Fruit fly (Drosophila melanogaster) whole organism, wandering third instar larva: ENCODE results near the gene CG14933.

ENCODE experiments used
- CG32264 ChIP-seq: fragments of 200-800 bp; sonication (Bioruptor generic); optimal IDR thresholded peaks from 2 replicates; lab custom pipeline; 2016; ENCODE audit warnings: missing biosample characterization, missing genetic modification characterization
- Dfd ChIP-seq: fragments of >200 bp; optimal IDR thresholded peaks from 2 replicates; lab custom pipeline; 2017; ENCODE audit warnings: missing biosample characterization, missing genetic modification characterization
- Dif ChIP-seq: fragments of 200-275, 200-300 bp; sonication (Bioruptor generic); optimal IDR thresholded peaks from 2 replicates; lab custom pipeline; 2018; ENCODE audit warnings: missing biosample characterization, missing genetic modification characterization; ENCODE audit not compliant: partially characterized antibody
- GATAd ChIP-seq: sonication (Bioruptor generic); optimal IDR thresholded peaks from 2 replicates; lab custom pipeline; 2016; ENCODE audit warnings: missing biosample characterization, missing genetic modification characterization
- HLH106 ChIP-seq: fragments of 200-800 bp; optimal IDR thresholded peaks from 3 replicates; lab custom pipeline; 2019; ENCODE audit warnings: missing biosample characterization, mild to moderate bottlenecking, missing genetic modification characterization, moderate library complexity
- Hnf4 ChIP-seq: fragments of 200-800 bp; sonication (Bioruptor generic); optimal IDR thresholded peaks from 2 replicates; lab custom pipeline; 2016; ENCODE audit warnings: missing biosample characterization, mild to moderate bottlenecking, missing genetic modification characterization
- Hr78 ChIP-seq: fragments of >200 bp; optimal IDR thresholded peaks from 2 replicates; lab custom pipeline; 2017; ENCODE audit warnings: missing biosample characterization, missing genetic modification characterization
- Hr83 ChIP-seq: fragments of 200-300 bp; sonication (Bioruptor generic); optimal IDR thresholded peaks from 2 replicates; lab custom pipeline; 2016; ENCODE audit warnings: missing biosample characterization, mild to moderate bottlenecking, missing genetic modification characterization, moderate library complexity; ENCODE audit not compliant: poor library complexity, severe bottlenecking
- Jra ChIP-seq: sonication (Bioruptor generic); optimal IDR thresholded peaks from 2 replicates; lab custom pipeline; 2016; ENCODE audit warnings: missing biosample characterization, missing genetic modification characterization
- Mio ChIP-seq: sonication (Bioruptor generic); optimal IDR thresholded peaks from 2 replicates; lab custom pipeline; 2016; ENCODE audit warnings: missing biosample characterization, missing genetic modification characterization
- Myc ChIP-seq: fragments of >200 bp; optimal IDR thresholded peaks from 2 replicates; lab custom pipeline; 2017
- N ChIP-seq: fragments of >200 bp; optimal IDR thresholded peaks from 2 replicates; lab custom pipeline; 2018; ENCODE audit warnings: missing biosample characterization, missing external identifiers, missing genetic modification characterization
- OdsH ChIP-seq: fragments of 200-800 bp; sonication (Bioruptor generic); optimal IDR thresholded peaks from 2 replicates; lab custom pipeline; 2016; ENCODE audit warnings: missing biosample characterization, mild to moderate bottlenecking, missing genetic modification characterization
- Rel ChIP-seq, 2 experiments: fragments of 200-800 bp; sonication (Bioruptor generic) in 1 of 2; optimal IDR thresholded peaks; 2 replicates in 1 of 2; 3 replicates in 1 of 2; lab custom pipeline; 2016 to 2019; ENCODE audit warnings: mild to moderate bottlenecking in 2 of 2, missing biosample characterization in 2 of 2, missing genetic modification characterization in 2 of 2, moderate library complexity in 1 of 2
- Sp1 ChIP-seq: fragments of 200-800 bp; sonication (Bioruptor generic); optimal IDR thresholded peaks from 3 replicates; lab custom pipeline; 2019; ENCODE audit warnings: missing biosample characterization, mild to moderate bottlenecking, missing genetic modification characterization, moderate library complexity
- Vsx2 ChIP-seq: fragments of 200-300, 225-300 bp; sonication (Bioruptor generic); optimal IDR thresholded peaks from 2 replicates; lab custom pipeline; 2018; ENCODE audit warnings: missing biosample characterization, missing genetic modification characterization; ENCODE audit not compliant: partially characterized antibody
- br ChIP-seq: fragments of 200-800 bp; sonication (Bioruptor generic); optimal IDR thresholded peaks from 2 replicates; lab custom pipeline; 2016; ENCODE audit warnings: missing biosample characterization, missing genetic modification characterization
- brk ChIP-seq: fragments of 200-800 bp; sonication (Bioruptor generic); optimal IDR thresholded peaks from 2 replicates; lab custom pipeline; 2016; ENCODE audit warnings: missing biosample characterization, mild to moderate bottlenecking, missing genetic modification characterization
- dl ChIP-seq, 2 experiments: fragments of 175-275, 200-275 bp in 1 of 2; fragments of 200-275 bp in 1 of 2; sonication (Bioruptor generic); optimal IDR thresholded peaks; lab custom pipeline; 2018; ENCODE audit warnings: mild to moderate bottlenecking in 2 of 2, missing biosample characterization in 2 of 2, missing genetic modification characterization in 2 of 2, moderate library complexity in 2 of 2; ENCODE audit not compliant: partially characterized antibody in 2 of 2, insufficient read depth in 1 of 2
- ey ChIP-seq: fragments of 200-800 bp; sonication (Bioruptor generic); optimal IDR thresholded peaks from 2 replicates; lab custom pipeline; 2016; ENCODE audit warnings: missing biosample characterization, missing genetic modification characterization
- foxo ChIP-seq, 2 experiments: fragments of 200-800 bp; sonication (Bioruptor generic); optimal IDR thresholded peaks; 2 replicates in 1 of 2; 3 replicates in 1 of 2; lab custom pipeline; 2016 to 2017; ENCODE audit warnings: missing biosample characterization in 2 of 2, missing genetic modification characterization in 2 of 2
- fru ChIP-seq: fragments of 200-800 bp; sonication (Bioruptor generic); optimal IDR thresholded peaks from 3 replicates; lab custom pipeline; 2016; ENCODE audit warnings: missing biosample characterization, mild to moderate bottlenecking, missing genetic modification characterization
- h ChIP-seq: fragments of 200-800 bp; sonication (Bioruptor generic); optimal IDR thresholded peaks from 3 replicates; lab custom pipeline; 2016; ENCODE audit warnings: missing biosample characterization, mild to moderate bottlenecking, missing genetic modification characterization
- pan ChIP-seq: fragments of >200 bp; optimal IDR thresholded peaks from 2 replicates; lab custom pipeline; 2017
- psq ChIP-seq: fragments of 200-800 bp; sonication (Bioruptor generic); optimal IDR thresholded peaks from 3 replicates; lab custom pipeline; 2017; ENCODE audit warnings: missing biosample characterization, mild to moderate bottlenecking, missing genetic modification characterization, moderate library complexity
- rgr ChIP-seq: fragments of 200-800 bp; sonication (Bioruptor generic); optimal IDR thresholded peaks from 3 replicates; lab custom pipeline; 2016; ENCODE audit warnings: missing biosample characterization, mild to moderate bottlenecking, missing genetic modification characterization
- sage ChIP-seq: fragments of 200-800 bp; sonication (Bioruptor generic); optimal IDR thresholded peaks from 2 replicates; lab custom pipeline; 2016; ENCODE audit warnings: missing biosample characterization, mild to moderate bottlenecking, missing genetic modification characterization
- sv ChIP-seq: fragments of 200-800 bp; sonication (Bioruptor generic); optimal IDR thresholded peaks from 3 replicates; lab custom pipeline; 2016; ENCODE audit warnings: missing biosample characterization, missing genetic modification characterization
- tai ChIP-seq: sonication (Bioruptor generic); optimal IDR thresholded peaks from 2 replicates; lab custom pipeline; 2016; ENCODE audit warnings: missing biosample characterization, missing genetic modification characterization
- usp ChIP-seq: fragments of >200 bp; optimal IDR thresholded peaks from 2 replicates; lab custom pipeline; 2017; ENCODE audit warnings: missing biosample characterization, missing genetic modification characterization
- woc ChIP-seq: sonication (Bioruptor generic); optimal IDR thresholded peaks from 2 replicates; lab custom pipeline; 2016; ENCODE audit warnings: missing biosample characterization, mild to moderate bottlenecking, missing genetic modification characterization

CG14933 gene

DNA sequence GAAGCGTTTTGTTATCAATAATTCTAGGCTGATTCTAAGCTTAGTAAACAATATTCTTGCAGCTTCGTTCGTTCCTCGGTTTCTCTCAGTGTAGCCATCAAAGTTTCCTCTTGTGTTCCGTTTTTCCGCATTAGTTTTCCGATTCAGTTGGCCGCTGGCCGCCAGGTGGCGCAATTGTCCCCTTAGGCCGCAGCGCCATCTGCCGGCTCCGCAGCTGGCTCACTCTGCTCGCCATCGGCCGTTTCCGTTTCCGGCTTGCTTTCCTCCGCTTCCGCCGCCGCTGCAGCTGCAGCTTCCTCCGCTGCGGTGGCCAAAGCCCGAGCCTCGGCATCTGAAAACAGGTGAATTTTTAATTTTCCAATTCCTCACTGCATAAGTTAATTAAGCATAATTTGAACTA, 26.3 kb upstream of the CG14933 start (continued):
- no peak for TF ChIP-seq N (GFP tag; lab: Kevin White, UChicago)
- no peak for TF ChIP-seq OdsH (GFP tag; lab: Kevin White, UChicago)
- no peak for TF ChIP-seq Vsx2 (GFP tag; lab: Kevin White, UChicago)
- TF ChIP-seq foxo (GFP tag; optimal IDR thresholded peaks at IDR 0.05; lab: Kevin White, UChicago), result no peak
- no peak for TF ChIP-seq Myc (lab: Kevin White, UChicago)
- TF ChIP-seq Jra, result no peak
- no peak for TF ChIP-seq ey
- TF ChIP-seq, all 38 proteins: peak for 8

dm6 chr2L:11823470-11824162, 19.0 kb upstream of the CG14933 start:
- TF ChIP-seq woc (GFP tag; lab: Kevin White, UChicago) (no peak), psq (no peak), GATAd (GFP tag; lab: Kevin White, UChicago) (no peak), Hnf4 (GFP tag; lab: Kevin White, UChicago) (no peak), Dif (no peak), rgr (GFP tag; lab: Kevin White, UChicago) (no peak), pan (lab: Kevin White, UChicago) (no peak), CG32264 (GFP tag; lab: Kevin White, UChicago) (no peak), Rel (GFP tag; optimal IDR thresholded peaks at IDR 0.05; lab: Kevin White, UChicago) (no peak), Rel (tag; optimal IDR thresholded peaks at IDR 0.05; lab: Kevin White, UChicago) (no peak)

DNA sequence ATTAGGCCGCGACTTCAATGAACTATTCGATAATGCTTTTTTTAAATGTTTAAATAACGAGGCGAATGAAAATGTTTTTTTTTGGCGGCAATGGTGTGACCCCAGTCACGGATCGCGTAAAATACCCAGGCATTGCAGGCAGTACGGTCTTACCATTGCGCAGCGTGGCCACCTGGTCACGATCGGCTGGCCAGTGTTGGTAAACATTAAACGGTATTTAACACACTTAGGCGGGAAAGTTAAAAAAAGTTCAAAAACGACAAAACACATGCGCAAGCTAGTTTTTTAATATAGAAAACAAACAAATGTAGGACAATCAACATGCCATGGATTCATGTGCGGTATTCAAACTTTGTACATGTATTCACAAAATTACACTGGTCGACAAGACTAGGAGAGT, 13.4 kb upstream of the CG14933 start, which contains the start of gene esc:
TSS of gene esc (minus strand) at position 129 of the 400 bp plus-strand sequence.
- TF ChIP-seq Myc (lab: Kevin White, UChicago) (no peak), Hr83 (peak; percentile 68), Mio (GFP tag; lab: Kevin White, UChicago) (no peak), h (GFP tag; lab: Kevin White, UChicago) (peak; percentile 32), ey (peak; percentile 15), fru (GFP tag; lab: Kevin White, UChicago) (peak; percentile 3), HLH106 (tag; lab: Kevin White, UChicago) (no peak), foxo (GFP tag; optimal IDR thresholded peaks at IDR 0.05; lab: Kevin White, UChicago) (peak in 1 of 2 experiments; percentile 58), GATAd (GFP tag; lab: Kevin White, UChicago) (no peak)

DNA sequence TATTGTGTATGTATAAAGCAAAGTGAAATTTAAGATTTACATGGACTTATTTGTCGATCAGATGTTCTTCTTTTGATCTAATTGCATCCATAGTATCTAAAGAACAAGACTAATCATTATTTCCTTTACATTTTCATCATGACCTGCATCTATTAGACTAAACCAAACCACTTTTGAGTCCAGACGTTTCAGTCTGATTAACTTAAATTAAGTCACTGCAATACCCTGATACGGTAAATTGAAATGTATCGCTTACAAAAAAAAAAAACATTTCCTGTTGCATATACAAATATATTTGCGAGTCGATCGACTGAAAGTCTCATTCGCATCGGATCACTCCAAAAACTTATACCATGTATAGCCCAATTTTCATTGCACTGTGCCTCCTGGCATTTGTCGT, 8.8 kb upstream of the CG14933 start, which contains the start of gene CG45011:
TSS of gene CG45011 (plus strand) at position 301 of the 400 bp plus-strand sequence.
- TF ChIP-seq dl (GFP tag; optimal IDR thresholded peaks at IDR 0.05; lab: Kevin White, UChicago; ENCODE audit: insufficient read depth in 1 of 2, partially characterized antibody in 2 of 2) (no peak), tai (GFP tag; lab: Kevin White, UChicago) (no peak), Dfd (GFP tag; lab: Kevin White, UChicago) (no peak), h (GFP tag; lab: Kevin White, UChicago) (no peak), OdsH (GFP tag; lab: Kevin White, UChicago) (no peak), rgr (GFP tag; lab: Kevin White, UChicago) (no peak), Myc (lab: Kevin White, UChicago) (no peak)

DNA sequence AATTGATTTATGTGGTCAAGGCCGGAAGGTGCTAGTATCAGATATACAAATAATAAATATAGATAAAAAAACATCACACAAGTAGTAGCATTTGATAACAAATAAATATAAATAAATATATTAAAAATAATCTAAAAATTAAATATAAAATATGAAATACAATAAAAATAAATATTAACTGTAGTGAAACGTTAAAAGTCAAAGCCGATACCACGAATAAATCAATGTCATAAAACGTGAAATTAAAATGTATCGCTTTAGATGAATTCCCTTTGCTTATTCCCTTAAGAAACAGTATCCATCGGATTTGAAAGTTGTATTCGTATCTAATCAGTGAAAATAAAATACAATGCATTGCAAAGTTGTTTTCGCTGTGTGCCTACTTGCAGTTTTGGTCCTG, 8.3 kb upstream of the CG14933 start, which contains the start of gene CG45012:
TSS of gene CG45012 (plus strand) at position 301 of the 400 bp plus-strand sequence.
- TF ChIP-seq N (GFP tag; lab: Kevin White, UChicago) (no peak), Hr78 (GFP tag; lab: Kevin White, UChicago) (no peak), br (GFP tag; lab: Kevin White, UChicago) (no peak), sv (no peak), tai (GFP tag; lab: Kevin White, UChicago) (no peak), sage (GFP tag; lab: Kevin White, UChicago) (no peak), Sp1 (GFP tag; lab: Kevin White, UChicago) (no peak), pan (lab: Kevin White, UChicago) (no peak), Vsx2 (GFP tag; lab: Kevin White, UChicago) (no peak), Hr83 (no peak), Dif (no peak), Mio (GFP tag; lab: Kevin White, UChicago) (no peak), HLH106 (tag; lab: Kevin White, UChicago) (no peak), OdsH (GFP tag; lab: Kevin White, UChicago) (no peak), h (GFP tag; lab: Kevin White, UChicago) (no peak), brk (GFP tag; lab: Kevin White, UChicago) (no peak), ey (no peak), usp (GFP tag; lab: Kevin White, UChicago) (no peak), CG32264 (GFP tag; lab: Kevin White, UChicago) (no peak), Rel (GFP tag; optimal IDR thresholded peaks at IDR 0.05; lab: Kevin White, UChicago) (no peak), Rel (tag; optimal IDR thresholded peaks at IDR 0.05; lab: Kevin White, UChicago) (no peak)
